Fruit fly (Drosophila melanogaster): ENCODE data around the gene CG32638.

Gene CG32638

dm6 chrX:13127973-13128749 is 433 bp downstream of the CG32638 start (continued):
- TF ChIP-seq stc (GFP tag; IDR thresholded peaks at IDR 0.05) (0 out of 2 replicates have a peak, but pooled peaks have one; percentile 27), trem (tag; optimal IDR thresholded peaks at IDR 0.05) (no peak), Camta (GFP tag; optimal IDR thresholded peaks at IDR 0.05) (peak; percentile 43), Scr (GFP tag; IDR thresholded peaks at IDR 0.05; ENCODE audit: partially characterized antibody) (no peak), oc (tag; optimal IDR thresholded peaks at IDR 0.05) (no peak), usp (GFP tag; optimal IDR thresholded peaks at IDR 0.05) (no peak), CG17912 (GFP tag; optimal IDR thresholded peaks at IDR 0.05) (no peak), Mad (GFP tag; optimal IDR thresholded peaks at IDR 0.05) (no peak), maf-S (GFP tag; optimal IDR thresholded peaks at IDR 0.05) (no peak), Tbp (GFP tag; optimal IDR thresholded peaks at IDR 0.05) (no peak), CG31388 (GFP tag; optimal IDR thresholded peaks at IDR 0.05) (no peak), org-1 (GFP tag; optimal IDR thresholded peaks at IDR 0.05) (no peak), Hey (tag; optimal IDR thresholded peaks at IDR 0.05) (no peak), twi (tag; optimal IDR thresholded peaks at IDR 0.05) (peak; percentile 27), CG34224 (GFP tag; IDR thresholded peaks at IDR 0.05; ENCODE audit: partially characterized antibody) (no peak), CG7786 (GFP tag; optimal IDR thresholded peaks at IDR 0.05) (no peak), ro (GFP tag; IDR thresholded peaks at IDR 0.05) (peak; percentile 43; the same call in 1 of the 2 replicates), Opbp (GFP tag; IDR thresholded peaks at IDR 0.05; ENCODE audit: partially characterized antibody) (peak; percentile 47; the same call in 1 of the 3 replicates), CG7839 (tag; optimal IDR thresholded peaks at IDR 0.05) (peak; percentile 24), CG17802 (tag; optimal IDR thresholded peaks at IDR 0.05) (peak; percentile 16), CG6654 (GFP tag; optimal IDR thresholded peaks at IDR 0.05) (no peak), CG3407 (GFP tag; optimal IDR thresholded peaks at IDR 0.05) (peak; percentile 3), Eip74EF (GFP tag; optimal IDR thresholded peaks at IDR 0.05) (peak in 1 of 2 experiments; percentile 15), Dfd (GFP tag; optimal IDR thresholded peaks at IDR 0.05) (peak in 1 of 2 experiments; percentile 51), CG13296 (GFP tag; optimal IDR thresholded peaks at IDR 0.05) (no peak), slp2 (GFP tag; optimal IDR thresholded peaks at IDR 0.05) (no peak), Hmr (GFP tag; optimal IDR thresholded peaks at IDR 0.05) (no peak), Doc2 (GFP tag; IDR thresholded peaks at IDR 0.05) (no peak), CG8281 (tag; optimal IDR thresholded peaks at IDR 0.05) (no peak), croc (GFP tag; conservative IDR thresholded peaks at IDR 0.05) (no peak), CrebB (tag; optimal IDR thresholded peaks at IDR 0.05) (no peak), Asciz (GFP tag; optimal IDR thresholded peaks at IDR 0.05) (no peak), grn (GFP tag; optimal IDR thresholded peaks at IDR 0.05) (no peak), schlank (tag; optimal IDR thresholded peaks at IDR 0.05) (no peak), CG10543 (GFP tag; optimal IDR thresholded peaks at IDR 0.05) (no peak), CG3847 (GFP tag; IDR thresholded peaks at IDR 0.05) (no peak), salm (tag; optimal IDR thresholded peaks at IDR 0.05) (no peak), Sry-δ (GFP tag; optimal IDR thresholded peaks at IDR 0.05) (no peak), jumu (GFP tag; optimal IDR thresholded peaks at IDR 0.05) (peak; percentile 40), CG12299 (tag; optimal IDR thresholded peaks at IDR 0.05) (no peak), Max (GFP tag; optimal IDR thresholded peaks at IDR 0.05) (no peak), CG1024 (GFP tag; IDR thresholded peaks at IDR 0.05) (peak; percentile 40; the same call in 1 of the 2 replicates), CG7357 (GFP tag; IDR thresholded peaks at IDR 0.05) (no peak), Sox102F (GFP tag; optimal IDR thresholded peaks at IDR 0.05) (peak; percentile 46), E2f2 (GFP tag; IDR thresholded peaks at IDR 0.05) (no peak), Antp (GFP tag; optimal IDR thresholded peaks at IDR 0.05) (no peak), unpg (GFP tag; optimal IDR thresholded peaks at IDR 0.05) (peak; percentile 28), yki (optimal IDR thresholded peaks at IDR 0.05) (no peak), CG6272 (GFP tag; IDR thresholded peaks at IDR 0.05) (no peak), NFAT (GFP tag; IDR thresholded peaks at IDR 0.05) (no peak)
